Worm (Caenorhabditis elegans): Measurements from ENCODE around the gene degl-2.

DNA sequence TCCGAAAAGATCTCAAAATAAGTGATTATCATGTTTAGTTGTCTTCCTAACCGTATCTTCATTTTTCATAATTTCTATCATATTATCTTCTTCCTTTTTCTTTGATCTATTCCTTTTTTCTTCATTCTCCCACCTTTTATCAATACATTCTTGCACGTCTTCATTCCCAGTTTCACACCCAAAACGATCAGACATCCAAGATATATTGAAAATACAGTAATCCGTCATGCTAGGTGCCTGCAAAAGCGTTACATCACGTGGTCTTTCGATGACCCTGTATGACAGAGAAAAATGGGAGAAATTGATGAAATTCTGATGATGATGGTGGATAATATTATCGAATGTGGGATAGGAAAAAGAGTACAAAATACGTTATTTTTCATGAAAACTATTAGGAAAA is 29.1 kb downstream of the degl-2 start:
- TF ChIP-seq skn-1 (tag; optimal IDR thresholded peaks at IDR 0.05) (no peak), nhr-25 (tag; optimal IDR thresholded peaks at IDR 0.05) (peak; percentile 73), sma-9 (GFP tag; optimal IDR thresholded peaks at IDR 0.05) (peak; percentile 92), sma-9 (tag; optimal IDR thresholded peaks at IDR 0.05) (no peak), unc-39 (tag; optimal IDR thresholded peaks at IDR 0.05) (no peak), fos-1 (tag; optimal IDR thresholded peaks at IDR 0.05) (peak; percentile 39)

Data from whole organism, L2 larva.